Worm (Caenorhabditis elegans) whole organism, L4 larva: ENCODE data around the gene W02A2.8.

Experiments used
- Y5F2A.4 ChIP-seq: fragments of 200-800 bp; sonication (Bioruptor generic); optimal IDR thresholded peaks from 2 replicates; lab custom pipeline; 2018; ENCODE audit warnings: mild to moderate bottlenecking, missing genetic modification characterization, missing compliant biosample characterization
- aly-2 ChIP-seq: sonication (generic microtip); optimal IDR thresholded peaks from 2 replicates; lab custom pipeline; 2018; ENCODE audit warnings: missing biosample characterization, missing genetic modification characterization
- lin-15B ChIP-seq: fragments of 150-350 bp; sonication (generic microtip); optimal IDR thresholded peaks from 3 replicates; lab custom pipeline; 2014; ENCODE audit warnings: missing biosample characterization, missing genetic modification characterization
- pha-4 ChIP-seq, 2 experiments: fragments of 150-350 bp in 1 of 2; fragments of 200-800 bp in 1 of 2; sonication (Bioruptor generic) in 1 of 2; IDR thresholded peaks in 1 of 2; optimal IDR thresholded peaks in 1 of 2; 2 replicates each; pipeline versions ENCODE4 v1.3.6 to Lab custom; 2014 to 2022; ENCODE audit warnings: missing genetic modification characterization in 2 of 2, missing genetic modification reagents in 2 of 2, missing biosample characterization in 1 of 2, missing compliant biosample characterization in 1 of 2
- tra-1 ChIP-seq: fragments of 200-800 bp; sonication (Bioruptor generic); IDR thresholded peaks from 2 replicates; pipeline ENCODE4 v1.3.6; 2022; ENCODE audit warnings: missing genetic modification reagents, missing genetic modification characterization, missing compliant biosample characterization
- zfp-2 ChIP-seq: sonication (generic microtip); optimal IDR thresholded peaks from 2 replicates; lab custom pipeline; 2016; ENCODE audit warnings: mild to moderate bottlenecking, missing genetic modification characterization, missing compliant biosample characterization
- zfp-3 ChIP-seq: fragments of 200-800 bp; sonication (Bioruptor generic); conservative IDR thresholded peaks from 2 replicates; pipeline ENCODE4 v1.3.6; 2022; ENCODE audit warnings: missing genetic modification reagents, missing genetic modification characterization, missing compliant biosample characterization

- TF ChIP-seq zfp-2 (tag; lab: Kevin White, UChicago) (no peak), Y5F2A.4 (no peak), zfp-3 (GFP tag; lab: Robert Waterston, UW) (no peak), tra-1 (no peak), lin-15B (tag; lab: Kevin White, UChicago) (no peak), aly-2 (no peak), pha-4 (GFP tag; IDR thresholded peaks at IDR 0.05; lab: Robert Waterston, UW) (no peak), pha-4 (tag; optimal IDR thresholded peaks at IDR 0.05; lab: Kevin White, UChicago) (no peak)
Measured at ce11 chrIV:13323823-13324359, 34.5 kb downstream of the W02A2.8 start, which contains the start of gene fat-2.
